Fruit fly (Drosophila melanogaster): ENCODE data around the gene CG45089.

Gene CG45089

DNA sequence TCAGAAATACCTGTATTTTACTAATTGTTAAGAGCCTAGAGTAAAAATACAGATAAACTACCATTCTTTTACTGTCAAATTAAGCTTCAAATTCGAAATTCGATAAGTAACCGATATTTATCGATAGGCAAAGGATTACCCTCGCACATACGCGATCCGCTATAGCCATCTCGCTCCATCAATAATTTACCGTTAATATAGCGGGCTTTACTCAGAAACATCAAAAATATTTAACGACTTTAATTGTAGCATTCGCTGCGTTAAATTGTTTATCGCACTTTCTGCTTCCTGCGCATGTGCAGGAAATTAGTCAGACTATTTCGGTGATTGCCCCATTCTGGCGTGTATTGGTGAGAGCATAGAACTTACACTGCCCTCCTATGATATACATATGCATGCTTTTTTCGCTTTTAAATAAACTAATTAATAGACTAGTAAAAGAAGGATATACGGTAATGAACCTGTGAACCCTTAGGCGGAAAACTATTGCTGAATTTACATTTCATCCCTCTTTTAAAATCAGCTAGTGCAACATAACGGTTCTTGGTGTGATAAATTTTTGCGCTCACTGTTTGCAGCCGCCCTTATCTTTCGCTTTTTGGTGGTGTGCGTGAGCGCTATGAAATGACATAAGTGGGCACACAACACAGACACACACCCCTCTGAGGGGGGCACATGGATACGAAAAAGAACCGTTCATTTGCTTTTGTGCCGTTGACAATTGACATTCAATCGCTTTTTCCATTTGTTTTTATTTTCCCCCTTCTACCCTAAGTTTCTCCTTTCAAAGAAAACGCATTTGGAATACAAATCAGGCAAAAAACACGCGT is 14.9 kb upstream of the CG45089 start, which contains the start of the genes dpr14 and spidey (continued):
- TF ChIP-seq CG3726 (GFP tag; IDR thresholded peaks at IDR 0.05) = peak; percentile 72; the same call in 2 of the 3 replicates
- peak; percentile 36 for TF ChIP-seq grn (GFP tag; optimal IDR thresholded peaks at IDR 0.05)
- TF ChIP-seq sug (tag; optimal IDR thresholded peaks at IDR 0.05) = peak; percentile 95
- TF ChIP-seq CG17829 (tag; optimal IDR thresholded peaks at IDR 0.05) = peak; percentile 90
- peak in 1 of 2 experiments; percentile 62 for TF ChIP-seq insv (GFP tag; optimal IDR thresholded peaks at IDR 0.05)
- peak; percentile 72 for TF ChIP-seq MTF-1 (GFP tag; optimal IDR thresholded peaks at IDR 0.05; ENCODE audit: borderline replicate concordance)
- TF ChIP-seq salm (tag; optimal IDR thresholded peaks at IDR 0.05) = peak; percentile 80
- peak; percentile 86 for TF ChIP-seq CG2875 (GFP tag; optimal IDR thresholded peaks at IDR 0.05)
- peak; percentile 90 for TF ChIP-seq CG18619 (GFP tag; optimal IDR thresholded peaks at IDR 0.05)
- TF ChIP-seq schlank (tag; optimal IDR thresholded peaks at IDR 0.05) = peak; percentile 87
- peak; percentile 71; the same call in 1 of the 3 replicates for TF ChIP-seq C15 (GFP tag; IDR thresholded peaks at IDR 0.05)
- TF ChIP-seq tx (GFP tag; optimal IDR thresholded peaks at IDR 0.05) = peak; percentile 86
- TF ChIP-seq jigr1 (GFP tag; IDR thresholded peaks at IDR 0.05) = peak; percentile 66; the same call in 2 of the 3 replicates
- peak; percentile 74 for TF ChIP-seq Jarid2 (GFP tag; optimal IDR thresholded peaks at IDR 0.05)
- TF ChIP-seq B-H1 (GFP tag; IDR thresholded peaks at IDR 0.05) = peak; percentile 85
- peak; percentile 22; the same call in 1 of the 2 replicates for TF ChIP-seq amos (GFP tag; IDR thresholded peaks at IDR 0.05; ENCODE audit: partially characterized antibody)
- peak; percentile 91 for TF ChIP-seq tap (tag; optimal IDR thresholded peaks at IDR 0.05)
- TF ChIP-seq jumu (GFP tag; optimal IDR thresholded peaks at IDR 0.05) = peak; percentile 81
- TF ChIP-seq maf-S (GFP tag; optimal IDR thresholded peaks at IDR 0.05) = peak; percentile 86
- peak; percentile 83; the same call in 1 of the 2 replicates for TF ChIP-seq Adf1 (GFP tag; IDR thresholded peaks at IDR 0.05)
- TF ChIP-seq ase (GFP tag; IDR thresholded peaks at IDR 0.05) = peak; percentile 86
- peak; percentile 22 for TF ChIP-seq pb (GFP tag; optimal IDR thresholded peaks at IDR 0.05)
- peak; percentile 73 for TF ChIP-seq crc (GFP tag; optimal IDR thresholded peaks at IDR 0.05)
- TF ChIP-seq D19B (GFP tag; optimal IDR thresholded peaks at IDR 0.05) = peak; percentile 80
- TF ChIP-seq CG7928 (GFP tag; optimal IDR thresholded peaks at IDR 0.05) = peak; percentile 55
- TF ChIP-seq da (GFP tag; optimal IDR thresholded peaks at IDR 0.05) = peak; percentile 63
- TF ChIP-seq zen2 (GFP tag; IDR thresholded peaks at IDR 0.05; ENCODE audit: partially characterized antibody) = no peak
- peak; percentile 77 for TF ChIP-seq btn (GFP tag; optimal IDR thresholded peaks at IDR 0.05)
- TF ChIP-seq CG2199 (GFP tag; IDR thresholded peaks at IDR 0.05) = peak; percentile 62; the same call in 1 of the 3 replicates
- TF ChIP-seq Myb (GFP tag; optimal IDR thresholded peaks at IDR 0.05) = peak; percentile 75
- peak; percentile 71 for TF ChIP-seq CG8765 (GFP tag; IDR thresholded peaks at IDR 0.05)
- peak; percentile 77 for TF ChIP-seq Asciz (GFP tag; optimal IDR thresholded peaks at IDR 0.05)
- TF ChIP-seq esg (GFP tag; conservative IDR thresholded peaks at IDR 0.05) = peak; percentile 89
- peak; percentile 84 for TF ChIP-seq run (tag; optimal IDR thresholded peaks at IDR 0.05)
- peak; percentile 82 for TF ChIP-seq zfh2 (GFP tag; optimal IDR thresholded peaks at IDR 0.05)
- TF ChIP-seq CG14965 (GFP tag; optimal IDR thresholded peaks at IDR 0.05; ENCODE audit: borderline replicate concordance) = peak; percentile 36
- peak; percentile 62 for TF ChIP-seq Bteb2 (GFP tag; optimal IDR thresholded peaks at IDR 0.05)
- TF ChIP-seq stwl (tag; optimal IDR thresholded peaks at IDR 0.05) = no peak
- TF ChIP-seq CG1647 (GFP tag; optimal IDR thresholded peaks at IDR 0.05) = peak; percentile 81
- no peak for TF ChIP-seq D (optimal IDR thresholded peaks at IDR 0.05)
- peak; percentile 86 for TF ChIP-seq D (GFP tag; optimal IDR thresholded peaks at IDR 0.05)
- peak; percentile 89 for TF ChIP-seq Ada2b (GFP tag; IDR thresholded peaks at IDR 0.05)
- TF ChIP-seq CG10979 (tag; optimal IDR thresholded peaks at IDR 0.05) = peak; percentile 87
- TF ChIP-seq Camta (GFP tag; optimal IDR thresholded peaks at IDR 0.05) = peak; percentile 83
- peak; percentile 42 for TF ChIP-seq CG4360 (GFP tag; IDR thresholded peaks at IDR 0.05)
- TF ChIP-seq CG6689 (GFP tag; IDR thresholded peaks at IDR 0.05) = peak; percentile 86
- TF ChIP-seq dpn (GFP tag; optimal IDR thresholded peaks at IDR 0.05) = peak; percentile 87 to 92
- TF ChIP-seq CG16863 (GFP tag; optimal IDR thresholded peaks at IDR 0.05) = peak; percentile 88
- peak; percentile 96 for TF ChIP-seq CG2678 (tag; optimal IDR thresholded peaks at IDR 0.05)

Measured in whole organism, embryonic.